Worm (Caenorhabditis elegans): ENCODE data around the gene nhr-59.

Gene nhr-59

DNA sequence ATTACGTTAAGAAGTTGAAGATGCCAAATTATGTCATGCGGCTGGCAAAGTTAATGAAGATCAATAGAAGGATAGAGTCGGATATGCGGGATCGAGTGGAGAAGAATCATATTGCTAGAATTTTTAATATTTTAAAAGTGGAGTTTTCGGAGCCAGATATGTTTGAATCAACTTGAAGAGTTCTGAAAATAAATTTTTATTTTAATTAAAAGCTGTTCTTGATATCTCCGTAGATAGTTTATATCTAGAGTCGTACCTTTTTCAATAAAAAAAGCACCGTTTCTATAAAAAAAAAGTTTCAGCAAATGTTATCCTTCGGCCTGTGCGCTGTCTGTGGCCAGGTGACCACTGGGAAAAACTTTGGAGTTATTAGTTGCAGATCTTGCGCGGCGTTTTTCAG, 44.9 kb downstream of the nhr-59 start, which contains the start of gene nhr-96:
Gene nhr-96, plus strand, starts transcription at position 301 of the 400 bp plus-strand sequence.
- TF ChIP-seq bed-3 (GFP tag; optimal IDR thresholded peaks at IDR 0.05) (no peak), flh-1 (GFP tag; optimal IDR thresholded peaks at IDR 0.05) (no peak), nhr-28 (tag; optimal IDR thresholded peaks at IDR 0.05) (no peak), blmp-1 (tag; optimal IDR thresholded peaks at IDR 0.05) (no peak), sptf-1 (tag; optimal IDR thresholded peaks at IDR 0.05) (no peak), ztf-11 (tag; optimal IDR thresholded peaks at IDR 0.05) (no peak), nhr-76 (tag; optimal IDR thresholded peaks at IDR 0.05) (no peak), lin-32 (GFP tag; optimal IDR thresholded peaks at IDR 0.05) (no peak), mls-2 (tag; optimal IDR thresholded peaks at IDR 0.05) (no peak), mab-5 (tag; optimal IDR thresholded peaks at IDR 0.05) (no peak), unc-39 (tag; optimal IDR thresholded peaks at IDR 0.05) (no peak), pha-4 (tag; optimal IDR thresholded peaks at IDR 0.05) (no peak), M03D4.4 (tag; optimal IDR thresholded peaks at IDR 0.05) (no peak), ces-1 (GFP tag; optimal IDR thresholded peaks at IDR 0.05) (no peak), sem-2 (GFP tag; optimal IDR thresholded peaks at IDR 0.05) (no peak)

DNA sequence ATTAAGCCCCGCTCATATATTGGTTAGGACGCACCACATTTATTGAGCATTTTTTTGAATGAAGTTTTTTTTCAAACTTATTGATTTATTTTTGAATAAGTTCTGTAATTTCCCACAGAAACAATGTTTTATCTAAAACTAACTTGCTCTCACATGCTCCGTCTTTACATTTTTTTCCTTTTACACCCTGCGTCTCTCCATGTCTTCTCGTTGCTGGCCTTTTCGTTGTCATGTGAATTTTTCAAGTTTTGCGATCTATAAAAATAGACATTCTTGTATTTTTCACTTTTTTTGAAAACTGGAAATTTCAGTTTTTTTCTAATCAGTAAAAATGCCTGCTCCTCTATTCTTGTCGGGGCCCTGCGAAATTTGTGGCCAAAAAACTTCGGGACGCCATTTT, 47.2 kb downstream of the nhr-59 start, which contains the start of gene nhr-134:
Gene nhr-134, plus strand, starts transcription at position 312 of the 400 bp plus-strand sequence.
- TF ChIP-seq lin-13 (tag; optimal IDR thresholded peaks at IDR 0.05) (no peak), mab-5 (tag; optimal IDR thresholded peaks at IDR 0.05) (no peak), elt-1 (tag; optimal IDR thresholded peaks at IDR 0.05; ENCODE audit: borderline replicate concordance, insufficient read depth) (no peak), ztf-11 (tag; optimal IDR thresholded peaks at IDR 0.05) (no peak), zip-8 (tag; optimal IDR thresholded peaks at IDR 0.05) (no peak), pha-4 (tag; optimal IDR thresholded peaks at IDR 0.05) (no peak), nhr-12 (tag; optimal IDR thresholded peaks at IDR 0.05) (no peak), elt-3 (tag; optimal IDR thresholded peaks at IDR 0.05) (no peak), hlh-1 (tag; optimal IDR thresholded peaks at IDR 0.05) (no peak), nhr-2 (tag; optimal IDR thresholded peaks at IDR 0.05) (no peak), cnd-1 (tag; optimal IDR thresholded peaks at IDR 0.05) (no peak), nhr-237 (tag; optimal IDR thresholded peaks at IDR 0.05) (no peak), bed-3 (GFP tag; optimal IDR thresholded peaks at IDR 0.05) (no peak), ceh-83 (GFP tag; optimal IDR thresholded peaks at IDR 0.05) (no peak), lin-32 (GFP tag; optimal IDR thresholded peaks at IDR 0.05) (no peak), mls-2 (tag; optimal IDR thresholded peaks at IDR 0.05) (no peak), ceh-39 (tag; optimal IDR thresholded peaks at IDR 0.05) (no peak), snpc-4 (tag; optimal IDR thresholded peaks at IDR 0.05) (no peak), ham-2 (GFP tag; optimal IDR thresholded peaks at IDR 0.05) (no peak), drap-1 (GFP tag; optimal IDR thresholded peaks at IDR 0.05) (no peak)

DNA sequence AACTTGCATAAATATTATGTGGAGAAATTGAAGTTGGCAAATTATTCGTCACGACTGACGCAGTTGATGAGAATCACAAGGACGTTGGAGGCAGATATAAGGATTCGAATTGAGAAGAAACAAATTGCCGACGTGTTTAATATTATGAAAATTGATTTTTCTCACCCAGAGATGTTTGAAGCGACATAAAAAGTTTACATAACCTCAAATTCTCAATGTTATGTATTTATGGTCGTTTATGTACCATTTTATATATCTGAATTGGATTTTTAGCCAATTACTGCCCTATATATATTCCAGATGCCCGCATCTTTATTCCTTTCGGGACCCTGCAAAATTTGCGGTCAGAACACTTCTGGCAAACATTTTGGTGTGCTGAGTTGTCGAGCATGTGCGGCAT, 49.3 kb downstream of the nhr-59 start, which contains the start of gene nhr-126:
Gene nhr-126, plus strand, starts transcription at position 301 of the 400 bp plus-strand sequence.
- no peak for TF ChIP-seq bed-3 (GFP tag; optimal IDR thresholded peaks at IDR 0.05)
- TF ChIP-seq drap-1 (GFP tag; optimal IDR thresholded peaks at IDR 0.05), result no peak
- no peak for TF ChIP-seq tbx-8 (GFP tag; optimal IDR thresholded peaks at IDR 0.05)
- TF ChIP-seq ztf-11 (tag; optimal IDR thresholded peaks at IDR 0.05), result no peak
- no peak for TF ChIP-seq mep-1 (tag; optimal IDR thresholded peaks at IDR 0.05)
- no peak for TF ChIP-seq nhr-28 (tag; optimal IDR thresholded peaks at IDR 0.05)
- TF ChIP-seq ceh-39 (tag; optimal IDR thresholded peaks at IDR 0.05), result no peak
- no peak for TF ChIP-seq snpc-4 (tag; optimal IDR thresholded peaks at IDR 0.05)
- no peak for TF ChIP-seq nhr-237 (tag; optimal IDR thresholded peaks at IDR 0.05)
- no peak for TF ChIP-seq sptf-1 (tag; optimal IDR thresholded peaks at IDR 0.05)
- no peak for TF ChIP-seq mab-5 (tag; optimal IDR thresholded peaks at IDR 0.05)
- no peak for TF ChIP-seq ceh-83 (GFP tag; optimal IDR thresholded peaks at IDR 0.05)
- TF ChIP-seq mls-2 (tag; optimal IDR thresholded peaks at IDR 0.05), result no peak
- TF ChIP-seq sem-2 (GFP tag; optimal IDR thresholded peaks at IDR 0.05), result no peak
- no peak for TF ChIP-seq nhr-2 (tag; optimal IDR thresholded peaks at IDR 0.05)
- no peak for TF ChIP-seq elt-1 (tag; optimal IDR thresholded peaks at IDR 0.05; ENCODE audit: borderline replicate concordance, insufficient read depth)
- TF ChIP-seq ceh-43 (GFP tag; optimal IDR thresholded peaks at IDR 0.05), result no peak

DNA sequence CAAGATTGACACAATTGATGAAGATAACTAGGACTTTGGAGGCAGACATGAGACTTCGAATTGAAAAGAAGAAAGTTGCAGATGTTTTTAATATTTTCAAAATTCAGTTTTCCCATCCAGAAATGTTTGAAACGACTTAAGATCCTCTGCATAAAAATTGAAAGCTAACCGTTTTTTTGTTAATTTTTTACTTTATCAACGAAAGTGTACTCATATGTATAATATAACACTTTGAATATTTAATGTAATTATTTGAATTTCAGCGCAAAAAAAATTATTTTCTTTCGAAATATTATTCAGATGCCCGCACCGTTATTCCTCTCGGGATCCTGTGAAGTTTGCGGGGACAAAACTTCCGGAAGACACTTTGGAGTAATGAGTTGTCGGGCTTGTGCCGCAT, 51.2 kb downstream of the nhr-59 start, which contains the start of gene nhr-18:
Gene nhr-18, plus strand, starts transcription at position 301 of the 400 bp plus-strand sequence.
- TF ChIP-seq unc-120 (tag; optimal IDR thresholded peaks at IDR 0.05; ENCODE audit: poor library complexity, severe bottlenecking) (no peak), cnd-1 (tag; optimal IDR thresholded peaks at IDR 0.05) (no peak)
